1 fruit fly cellular context compared by ENCODE assay signal in genomic region chr3R:14742928-14743327, dm6.
TF ChIP-seq lines count a peak whose summit lies in the region.

No protein-coding gene starts in this region.

TF ChIP-seq in whole organism, embryonic, 481 proteins besides CTCF, POLR2A, EP300 and RAD21 (continued from another document and continues in another):
- TF ChIP-seq Hsf (GFP tag; optimal IDR thresholded peaks at IDR 0.05; lab: Kevin White, UChicago) (peak; percentile 23), bowl (GFP tag; IDR thresholded peaks at IDR 0.05; lab: Robert Waterston, UW) (no peak), HLHmδ (GFP tag; optimal IDR thresholded peaks at IDR 0.05; lab: Kevin White, UChicago) (no peak), zf30C (GFP tag; optimal IDR thresholded peaks at IDR 0.05; lab: Kevin White, UChicago) (no peak), CG6689 (GFP tag; IDR thresholded peaks at IDR 0.05; lab: Robert Waterston, UW) (peak; percentile 72), CG13775 (GFP tag; optimal IDR thresholded peaks at IDR 0.05; lab: Kevin White, UChicago) (no peak), ranshi (GFP tag; IDR thresholded peaks at IDR 0.05; lab: Robert Waterston, UW) (0 out of 2 replicates have a peak, but pooled peaks have one; percentile 69), CG11504 (tag; optimal IDR thresholded peaks at IDR 0.05; lab: Kevin White, UChicago) (peak; percentile 64), Mrtf (GFP tag; IDR thresholded peaks at IDR 0.05; lab: Robert Waterston, UW) (peak; percentile 41; the same call in 1 of the 3 replicates), danr (GFP tag; IDR thresholded peaks at IDR 0.05; lab: Robert Waterston, UW) (no peak), slou (GFP tag; optimal IDR thresholded peaks at IDR 0.05; lab: Kevin White, UChicago) (no peak), CG10654 (GFP tag; optimal IDR thresholded peaks at IDR 0.05; lab: Kevin White, UChicago) (no peak), Tbp (GFP tag; optimal IDR thresholded peaks at IDR 0.05; lab: Kevin White, UChicago) (no peak), CG1529 (GFP tag; optimal IDR thresholded peaks at IDR 0.05; lab: Kevin White, UChicago) (peak; percentile 39), Trl (optimal IDR thresholded peaks at IDR 0.05; lab: Kevin White, UChicago) (no peak), Trl (GFP tag; optimal IDR thresholded peaks at IDR 0.05; lab: Kevin White, UChicago) (no peak), CG7372 (GFP tag; IDR thresholded peaks at IDR 0.05; lab: Robert Waterston, UW) (peak; percentile 44; the same call in 1 of the 2 replicates), CG7839 (tag; optimal IDR thresholded peaks at IDR 0.05; lab: Kevin White, UChicago) (peak; percentile 64), Max (GFP tag; optimal IDR thresholded peaks at IDR 0.05; lab: Kevin White, UChicago) (no peak), Kr (GFP tag; optimal IDR thresholded peaks at IDR 0.05; lab: Kevin White, UChicago) (no peak), pnt (GFP tag; optimal IDR thresholded peaks at IDR 0.05; lab: Kevin White, UChicago) (peak; percentile 30), CG4820 (GFP tag; optimal IDR thresholded peaks at IDR 0.05; lab: Kevin White, UChicago) (peak; percentile 54), kni (GFP tag; optimal IDR thresholded peaks at IDR 0.05; lab: Kevin White, UChicago) (no peak), ken (GFP tag; IDR thresholded peaks at IDR 0.05; lab: Robert Waterston, UW) (peak; percentile 74; the same call in 2 of the 3 replicates), insv (GFP tag; optimal IDR thresholded peaks at IDR 0.05; lab: Kevin White, UChicago) (no peak), Ets97D (GFP tag; optimal IDR thresholded peaks at IDR 0.05; lab: Kevin White, UChicago) (peak; percentile 25), CG14050 (GFP tag; IDR thresholded peaks at IDR 0.05; lab: Robert Waterston, UW) (peak; percentile 16; the same call in 1 of the 3 replicates), Ptx1 (GFP tag; IDR thresholded peaks at IDR 0.05; lab: Robert Waterston, UW) (peak; percentile 64), CG12155 (GFP tag; optimal IDR thresholded peaks at IDR 0.05; lab: Kevin White, UChicago) (no peak), unpg (GFP tag; optimal IDR thresholded peaks at IDR 0.05; lab: Kevin White, UChicago) (peak; percentile 66), CG9876 (GFP tag; optimal IDR thresholded peaks at IDR 0.05; lab: Kevin White, UChicago) (no peak), seq (GFP tag; IDR thresholded peaks at IDR 0.05; lab: Robert Waterston, UW) (0 out of 2 replicates have a peak, but pooled peaks have one; percentile 11), maf-S (GFP tag; optimal IDR thresholded peaks at IDR 0.05; lab: Kevin White, UChicago) (no peak), fru (optimal IDR thresholded peaks at IDR 0.05; lab: Kevin White, UChicago) (no peak), Nf-YA (GFP tag; IDR thresholded peaks at IDR 0.05; lab: Robert Waterston, UW) (peak; percentile 40; the same call in 1 of the 2 replicates), CG6854 (GFP tag; optimal IDR thresholded peaks at IDR 0.05; lab: Kevin White, UChicago) (no peak), Fer3 (tag; optimal IDR thresholded peaks at IDR 0.05; lab: Kevin White, UChicago) (no peak), trh (GFP tag; optimal IDR thresholded peaks at IDR 0.05; lab: Kevin White, UChicago) (no peak), CG6272 (GFP tag; IDR thresholded peaks at IDR 0.05; lab: Robert Waterston, UW) (no peak), CG15601 (tag; optimal IDR thresholded peaks at IDR 0.05; lab: Kevin White, UChicago) (peak; percentile 40), CG31441 (GFP tag; IDR thresholded peaks at IDR 0.05; lab: Robert Waterston, UW) (peak; percentile 64), CG17829 (tag; optimal IDR thresholded peaks at IDR 0.05; lab: Kevin White, UChicago) (peak; percentile 68), CG30431 (GFP tag; optimal IDR thresholded peaks at IDR 0.05; lab: Kevin White, UChicago) (peak; percentile 29), Asciz (GFP tag; optimal IDR thresholded peaks at IDR 0.05; lab: Kevin White, UChicago) (peak; percentile 14), Camta (GFP tag; optimal IDR thresholded peaks at IDR 0.05; lab: Kevin White, UChicago) (peak; percentile 62), vnd (GFP tag; IDR thresholded peaks at IDR 0.05; lab: Robert Waterston, UW; ENCODE audit: partially characterized antibody) (no peak), CG1603 (tag; optimal IDR thresholded peaks at IDR 0.05; lab: Kevin White, UChicago) (peak; percentile 73), ab (GFP tag; optimal IDR thresholded peaks at IDR 0.05; lab: Kevin White, UChicago) (no peak), CG8944 (GFP tag; optimal IDR thresholded peaks at IDR 0.05; lab: Kevin White, UChicago) (no peak), CG18011 (GFP tag; optimal IDR thresholded peaks at IDR 0.05; lab: Kevin White, UChicago) (no peak), CG33557 (GFP tag; optimal IDR thresholded peaks at IDR 0.05; lab: Kevin White, UChicago) (no peak), Fer1 (GFP tag; optimal IDR thresholded peaks at IDR 0.05; lab: Kevin White, UChicago) (no peak), p53 (GFP tag; optimal IDR thresholded peaks at IDR 0.05; lab: Kevin White, UChicago) (no peak), Sin3A (optimal IDR thresholded peaks at IDR 0.05; lab: Kevin White, UChicago) (no peak), CG3847 (GFP tag; IDR thresholded peaks at IDR 0.05; lab: Robert Waterston, UW) (0 out of 2 replicates have a peak, but pooled peaks have one; percentile 32), HmgZ (tag; optimal IDR thresholded peaks at IDR 0.05; lab: Kevin White, UChicago) (no peak), C15 (GFP tag; IDR thresholded peaks at IDR 0.05; lab: Robert Waterston, UW) (no peak), luna (GFP tag; optimal IDR thresholded peaks at IDR 0.05; lab: Kevin White, UChicago) (no peak), CG10209 (GFP tag; optimal IDR thresholded peaks at IDR 0.05; lab: Kevin White, UChicago) (peak; percentile 4), gce (GFP tag; IDR thresholded peaks at IDR 0.05; lab: Robert Waterston, UW) (peak; percentile 81), croc (GFP tag; conservative IDR thresholded peaks at IDR 0.05; lab: Robert Waterston, UW) (peak; percentile 63; the same call in 2 of the 3 replicates), nom (GFP tag; optimal IDR thresholded peaks at IDR 0.05; lab: Kevin White, UChicago) (no peak), sim (GFP tag; IDR thresholded peaks at IDR 0.05; lab: Robert Waterston, UW) (no peak), Doc2 (GFP tag; IDR thresholded peaks at IDR 0.05; lab: Robert Waterston, UW) (no peak), Dip2 (GFP tag; IDR thresholded peaks at IDR 0.05; lab: Robert Waterston, UW) (no peak), CG14965 (GFP tag; optimal IDR thresholded peaks at IDR 0.05; lab: Kevin White, UChicago; ENCODE audit: borderline replicate concordance) (no peak), fd102C (GFP tag; optimal IDR thresholded peaks at IDR 0.05; lab: Kevin White, UChicago) (no peak), CG10274 (GFP tag; optimal IDR thresholded peaks at IDR 0.05; lab: Kevin White, UChicago) (no peak), D (optimal IDR thresholded peaks at IDR 0.05; lab: Kevin White, UChicago) (no peak), D (GFP tag; optimal IDR thresholded peaks at IDR 0.05; lab: Kevin White, UChicago) (peak; percentile 47), corto (GFP tag; optimal IDR thresholded peaks at IDR 0.05; lab: Kevin White, UChicago) (no peak), CG16815 (GFP tag; optimal IDR thresholded peaks at IDR 0.05; lab: Kevin White, UChicago) (peak; percentile 3), dysf (GFP tag; IDR thresholded peaks at IDR 0.05; lab: Robert Waterston, UW) (peak; percentile 73; the same call in 2 of the 3 replicates), emc (GFP tag; optimal IDR thresholded peaks at IDR 0.05; lab: Kevin White, UChicago) (no peak), Bgb (GFP tag; IDR thresholded peaks at IDR 0.05; lab: Robert Waterston, UW; ENCODE audit: partially characterized antibody) (no peak), cwo (GFP tag; optimal IDR thresholded peaks at IDR 0.05; lab: Kevin White, UChicago) (no peak), tap (tag; optimal IDR thresholded peaks at IDR 0.05; lab: Kevin White, UChicago) (peak; percentile 48), Elba2 (GFP tag; optimal IDR thresholded peaks at IDR 0.05; lab: Kevin White, UChicago) (no peak), B-H1 (GFP tag; IDR thresholded peaks at IDR 0.05; lab: Robert Waterston, UW) (peak; percentile 30; the same call in 1 of the 3 replicates), TFAM (GFP tag; optimal IDR thresholded peaks at IDR 0.05; lab: Kevin White, UChicago) (no peak), Oaz (GFP tag; IDR thresholded peaks at IDR 0.05; lab: Robert Waterston, UW) (no peak), hth (optimal IDR thresholded peaks at IDR 0.05; lab: Kevin White, UChicago) (no peak), CG2202 (tag; optimal IDR thresholded peaks at IDR 0.05; lab: Kevin White, UChicago) (peak; percentile 13), CG12219 (GFP tag; optimal IDR thresholded peaks at IDR 0.05; lab: Kevin White, UChicago) (peak; percentile 34), pan (optimal IDR thresholded peaks at IDR 0.05; lab: Kevin White, UChicago) (no peak), pan (GFP tag; optimal IDR thresholded peaks at IDR 0.05 in 1 of 2, IDR thresholded peaks at IDR 0.05 in 1 of 2) (peak in 1 of 2 experiments; percentile 59), dmrt99B (tag; optimal IDR thresholded peaks at IDR 0.05; lab: Kevin White, UChicago) (peak; percentile 67), BtbVII (GFP tag; optimal IDR thresholded peaks at IDR 0.05; lab: Kevin White, UChicago) (no peak), da (GFP tag; optimal IDR thresholded peaks at IDR 0.05; lab: Kevin White, UChicago) (no peak), zfh1 (GFP tag; IDR thresholded peaks at IDR 0.05; lab: Robert Waterston, UW) (peak; percentile 74), shn (GFP tag; optimal IDR thresholded peaks at IDR 0.05; lab: Kevin White, UChicago) (no peak), gcm (GFP tag; optimal IDR thresholded peaks at IDR 0.05; lab: Kevin White, UChicago) (peak; percentile 34), chinmo (GFP tag; IDR thresholded peaks at IDR 0.05; lab: Robert Waterston, UW; ENCODE audit: partially characterized antibody) (no peak), MESR4 (GFP tag; optimal IDR thresholded peaks at IDR 0.05; lab: Kevin White, UChicago) (no peak), Atf-2 (GFP tag; optimal IDR thresholded peaks at IDR 0.05; lab: Kevin White, UChicago) (no peak), ase (GFP tag; IDR thresholded peaks at IDR 0.05; lab: Robert Waterston, UW) (0 out of 3 replicates have a peak, but pooled peaks have one; percentile 44), CG1233 (GFP tag; optimal IDR thresholded peaks at IDR 0.05; lab: Kevin White, UChicago) (peak; percentile 34), Mad (GFP tag; optimal IDR thresholded peaks at IDR 0.05; lab: Kevin White, UChicago) (no peak), CG42726 (GFP tag; IDR thresholded peaks at IDR 0.05; lab: Robert Waterston, UW; ENCODE audit: partially characterized antibody) (no peak), Ssrp (tag; optimal IDR thresholded peaks at IDR 0.05; lab: Kevin White, UChicago) (peak; percentile 44), CG2712 (tag; optimal IDR thresholded peaks at IDR 0.05; lab: Kevin White, UChicago) (peak; percentile 76), Awh (GFP tag; IDR thresholded peaks at IDR 0.05; lab: Robert Waterston, UW) (peak; percentile 37; the same call in 1 of the 2 replicates), Mes4 (GFP tag; optimal IDR thresholded peaks at IDR 0.05; lab: Kevin White, UChicago) (no peak), Meics (GFP tag; optimal IDR thresholded peaks at IDR 0.05; lab: Kevin White, UChicago) (peak; percentile 3), CG7745 (tag; optimal IDR thresholded peaks at IDR 0.05; lab: Kevin White, UChicago) (no peak), trem (tag; optimal IDR thresholded peaks at IDR 0.05; lab: Kevin White, UChicago) (peak; percentile 10), CG15696 (tag; optimal IDR thresholded peaks at IDR 0.05; lab: Kevin White, UChicago) (peak; percentile 16), pzg (GFP tag; optimal IDR thresholded peaks at IDR 0.05; lab: Kevin White, UChicago) (no peak), CG32532 (GFP tag; IDR thresholded peaks at IDR 0.05; lab: Robert Waterston, UW) (no peak; the same call in 1 of the 2 replicates), ac (GFP tag; optimal IDR thresholded peaks at IDR 0.05; lab: Kevin White, UChicago) (no peak), B-H2 (GFP tag; optimal IDR thresholded peaks at IDR 0.05; lab: Kevin White, UChicago) (no peak), CG13624 (GFP tag; optimal IDR thresholded peaks at IDR 0.05; lab: Kevin White, UChicago) (no peak), nmo (GFP tag; optimal IDR thresholded peaks at IDR 0.05; lab: Kevin White, UChicago) (peak; percentile 67), CG16863 (GFP tag; optimal IDR thresholded peaks at IDR 0.05; lab: Kevin White, UChicago) (no peak), CHES-1-like (GFP tag; optimal IDR thresholded peaks at IDR 0.05; lab: Kevin White, UChicago) (no peak), h (optimal IDR thresholded peaks at IDR 0.05; lab: Kevin White, UChicago) (no peak), CG43689 (GFP tag; IDR thresholded peaks at IDR 0.05; lab: Robert Waterston, UW) (no peak), lilli (GFP tag; optimal IDR thresholded peaks at IDR 0.05; lab: Kevin White, UChicago) (peak; percentile 35), CkIIα-i1 (GFP tag; IDR thresholded peaks at IDR 0.05; lab: Robert Waterston, UW) (no peak), zen (tag; optimal IDR thresholded peaks at IDR 0.05; lab: Kevin White, UChicago) (no peak), gro (GFP tag; optimal IDR thresholded peaks at IDR 0.05; lab: Kevin White, UChicago) (no peak), CG7928 (GFP tag; optimal IDR thresholded peaks at IDR 0.05; lab: Kevin White, UChicago) (no peak), peb (GFP tag; IDR thresholded peaks at IDR 0.05; lab: Robert Waterston, UW) (0 out of 2 replicates have a peak, but pooled peaks have one; percentile 22), pros (GFP tag; optimal IDR thresholded peaks at IDR 0.05; lab: Kevin White, UChicago) (no peak), MTF-1 (GFP tag; optimal IDR thresholded peaks at IDR 0.05; lab: Kevin White, UChicago; ENCODE audit: borderline replicate concordance) (no peak), sd (tag; optimal IDR thresholded peaks at IDR 0.05; lab: Kevin White, UChicago) (no peak), CG30403 (GFP tag; optimal IDR thresholded peaks at IDR 0.05; lab: Kevin White, UChicago) (peak; percentile 63), wor (GFP tag; IDR thresholded peaks at IDR 0.05; lab: Robert Waterston, UW) (peak; percentile 47), wek (GFP tag; optimal IDR thresholded peaks at IDR 0.05; lab: Kevin White, UChicago) (no peak), CG31224 (GFP tag; IDR thresholded peaks at IDR 0.05; lab: Robert Waterston, UW) (peak; percentile 26; the same call in 1 of the 2 replicates), YL-1 (GFP tag; optimal IDR thresholded peaks at IDR 0.05; lab: Kevin White, UChicago) (no peak), bigmax (GFP tag; optimal IDR thresholded peaks at IDR 0.05; lab: Kevin White, UChicago) (no peak), sc (optimal IDR thresholded peaks at IDR 0.05; lab: Kevin White, UChicago) (no peak), sc (GFP tag; optimal IDR thresholded peaks at IDR 0.05; lab: Kevin White, UChicago) (peak; percentile 45)
